Worm (Caenorhabditis elegans): ENCODE results near the gene cpin-1.

- TF ChIP-seq lin-15B (tag; optimal IDR thresholded peaks at IDR 0.05) (no peak), skn-1 (tag; optimal IDR thresholded peaks at IDR 0.05) (no peak), nhr-28 (tag; optimal IDR thresholded peaks at IDR 0.05) (no peak), zag-1 (tag; optimal IDR thresholded peaks at IDR 0.05) (no peak), nhr-11 (tag; optimal IDR thresholded peaks at IDR 0.05) (no peak), ama-1 (optimal IDR thresholded peaks at IDR 0.05) (no peak)
These were observed 37.8 kb downstream of the cpin-1 start, which contains the start of gene sru-1 for ce11 chrIV:9488315-9488714.
